Worm (Caenorhabditis elegans): ENCODE data around the gene sra-3.

sra-3 gene

ce11 chrII:9532011-9532410, 8.6 kb downstream of the sra-3 start, which contains the start of gene sra-9:
Gene sra-9 (plus strand): TSS chrII:9532311.
- TF ChIP-seq hlh-4 (tag; optimal IDR thresholded peaks at IDR 0.05) (no peak), efl-3 (GFP tag; optimal IDR thresholded peaks at IDR 0.05) (no peak)

- TF ChIP-seq ceh-88 (GFP tag; IDR thresholded peaks at IDR 0.05) (no peak), egl-13 (tag; optimal IDR thresholded peaks at IDR 0.05) (no peak), xbp-1 (tag; optimal IDR thresholded peaks at IDR 0.05) (no peak), pax-3 (tag; optimal IDR thresholded peaks at IDR 0.05) (no peak), C34B4.2 (tag; optimal IDR thresholded peaks at IDR 0.05) (no peak), mdl-1 (tag; optimal IDR thresholded peaks at IDR 0.05) (no peak), lin-35 (GFP tag; optimal IDR thresholded peaks at IDR 0.05) (no peak), tbx-2 (tag; optimal IDR thresholded peaks at IDR 0.05) (no peak), unc-98 (GFP tag; IDR thresholded peaks at IDR 0.05) (no peak), ces-1 (GFP tag; optimal IDR thresholded peaks at IDR 0.05) (no peak), egl-27 (tag; optimal IDR thresholded peaks at IDR 0.05) (no peak), nhr-12 (tag; optimal IDR thresholded peaks at IDR 0.05) (no peak), C04F5.9 (tag; optimal IDR thresholded peaks at IDR 0.05) (no peak), nhr-47 (tag; optimal IDR thresholded peaks at IDR 0.05) (no peak), nhr-84 (tag; optimal IDR thresholded peaks at IDR 0.05) (no peak)
Measured at ce11 chrII:9528480-9528879, 12.1 kb downstream of the sra-3 start, which contains the start of gene sra-2. Gene sra-2 (plus strand): TSS chrII:9528780.

DNA sequence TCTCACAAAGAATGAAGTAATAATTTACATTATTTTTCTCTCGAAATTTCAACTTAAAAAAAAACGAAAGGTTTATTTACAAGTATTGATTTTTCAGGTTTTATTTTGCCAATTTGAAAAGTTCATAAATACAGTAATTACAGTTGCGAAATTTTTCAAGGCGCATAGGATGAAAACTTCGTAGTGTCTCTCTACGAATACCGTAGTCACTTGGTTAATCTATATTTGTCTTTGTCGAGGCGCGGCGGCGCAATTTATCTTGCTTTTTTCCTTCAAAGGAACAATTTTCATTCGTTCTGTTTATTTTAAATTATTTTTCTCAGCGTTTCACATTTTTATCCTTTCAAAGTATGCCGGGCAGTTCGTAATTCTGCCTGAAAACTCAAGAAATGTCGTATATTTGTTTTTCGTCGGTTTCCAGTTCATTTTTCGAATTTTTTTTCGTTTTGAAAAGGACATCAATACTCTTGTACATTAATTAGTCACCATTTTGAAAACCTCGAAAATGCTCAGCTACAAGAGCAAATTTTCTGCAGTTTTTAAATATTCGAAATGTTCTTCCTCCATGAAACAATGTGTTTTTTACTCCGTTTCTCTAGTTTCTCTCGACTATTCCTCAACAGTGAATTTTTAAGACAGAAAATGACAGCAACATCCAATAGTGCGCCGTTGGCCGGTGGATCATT, 16.9 kb downstream of the sra-3 start, which contains the start of gene mex-6:
Gene mex-6 (plus strand): TSS at position 636 of the 686 bp plus-strand sequence.
- TF ChIP-seq xbp-1 (tag; optimal IDR thresholded peaks at IDR 0.05) (no peak), mab-9 (GFP tag; IDR thresholded peaks at IDR 0.05) (no peak), unc-98 (GFP tag; IDR thresholded peaks at IDR 0.05) (no peak), nhr-77 (tag; optimal IDR thresholded peaks at IDR 0.05) (no peak), nhr-12 (tag; optimal IDR thresholded peaks at IDR 0.05) (no peak), mdl-1 (tag; optimal IDR thresholded peaks at IDR 0.05) (no peak), elt-3 (tag; optimal IDR thresholded peaks at IDR 0.05) (no peak)

DNA sequence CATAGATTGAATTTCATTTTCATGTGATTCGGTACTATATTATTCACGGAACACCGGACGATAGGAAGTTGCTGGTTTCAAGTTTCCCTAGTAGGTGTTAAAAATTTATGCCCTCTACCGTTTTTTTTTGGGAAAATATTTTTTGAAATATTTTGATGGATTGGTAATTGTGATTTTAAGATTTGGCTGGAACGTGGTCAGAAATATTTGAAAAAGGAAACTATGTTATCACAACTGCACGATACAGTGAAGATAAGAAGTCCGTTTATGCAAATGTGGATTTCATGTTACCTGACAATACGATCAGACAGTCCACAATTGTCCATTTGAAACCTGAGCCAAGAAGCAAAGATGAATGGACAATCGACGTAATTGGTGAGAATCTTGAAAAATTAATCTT, 17.6 kb downstream of the sra-3 start, which contains the start of gene AH6.17:
Gene AH6.17 (plus strand): TSS at position 185 of the 400 bp plus-strand sequence.
- TF ChIP-seq dsc-1 (tag; optimal IDR thresholded peaks at IDR 0.05) (no peak), grh-1 (GFP tag; IDR thresholded peaks at IDR 0.05) (no peak), fkh-10 (GFP tag; optimal IDR thresholded peaks at IDR 0.05) (no peak), blmp-1 (tag; optimal IDR thresholded peaks at IDR 0.05) (no peak), vab-15 (tag; optimal IDR thresholded peaks at IDR 0.05) (no peak), lir-3 (tag; optimal IDR thresholded peaks at IDR 0.05; ENCODE audit: poor library complexity) (no peak), ceh-8 (GFP tag; optimal IDR thresholded peaks at IDR 0.05) (no peak), nhr-237 (tag; optimal IDR thresholded peaks at IDR 0.05) (no peak), ces-1 (GFP tag; optimal IDR thresholded peaks at IDR 0.05) (no peak), ztf-11 (tag; optimal IDR thresholded peaks at IDR 0.05) (no peak), elt-3 (tag; optimal IDR thresholded peaks at IDR 0.05) (no peak), mdl-1 (tag; optimal IDR thresholded peaks at IDR 0.05) (no peak), nhr-77 (tag; optimal IDR thresholded peaks at IDR 0.05) (no peak), ceh-90 (tag; optimal IDR thresholded peaks at IDR 0.05) (no peak), nhr-85 (tag) (no peak), F16B12.6 (tag; optimal IDR thresholded peaks at IDR 0.05) (no peak), fkh-4 (tag; optimal IDR thresholded peaks at IDR 0.05; ENCODE audit: borderline replicate concordance) (no peak), dpl-1 (GFP tag; optimal IDR thresholded peaks at IDR 0.05) (no peak)

Measured in whole organism, L1 larva.